Fruit fly (Drosophila melanogaster) whole organism, embryonic: Measurements from ENCODE around the gene CG5235.

ENCODE experiments used
- Adf1 ChIP-seq: fragments of 200-800 bp; sonication (Bioruptor generic); IDR thresholded peaks from 2 replicates; pipeline ENCODE4 v1.3.6; 2022; ENCODE audit warnings: missing biosample characterization, missing genetic modification characterization
- B-H2 ChIP-seq: fragments of 200-800 bp; sonication (Bioruptor generic); optimal IDR thresholded peaks from 2 replicates; lab custom pipeline; 2018; ENCODE audit warnings: missing biosample characterization, mild to moderate bottlenecking, missing genetic modification characterization
- CG10147 ChIP-seq: fragments of 200-800 bp; sonication (Bioruptor generic); optimal IDR thresholded peaks from 2 replicates; lab custom pipeline; 2019; ENCODE audit warnings: missing biosample characterization, mild to moderate bottlenecking, missing genetic modification characterization, moderate library complexity
- CG12299 ChIP-seq: fragments of 200-800 bp; sonication (Bioruptor generic); optimal IDR thresholded peaks from 2 replicates; lab custom pipeline; 2018; ENCODE audit warnings: missing biosample characterization, mild to moderate bottlenecking, missing genetic modification characterization
- CG13775 ChIP-seq: fragments of 200-800 bp; sonication (Bioruptor generic); optimal IDR thresholded peaks from 3 replicates; lab custom pipeline; 2017; ENCODE audit warnings: missing biosample characterization, mild to moderate bottlenecking, missing genetic modification characterization
- CG15514 ChIP-seq: fragments of 200-800 bp; sonication (Bioruptor generic); optimal IDR thresholded peaks from 3 replicates; lab custom pipeline; 2017; ENCODE audit warnings: missing biosample characterization, missing genetic modification characterization, mild to moderate bottlenecking, moderate library complexity, missing genetic modification reagents
- CG1602 ChIP-seq: fragments of 200-800 bp; sonication (Bioruptor generic); optimal IDR thresholded peaks from 3 replicates; lab custom pipeline; 2016; ENCODE audit warnings: missing biosample characterization, missing genetic modification characterization
- CG17385 ChIP-seq: fragments of 200-800 bp; sonication (Bioruptor generic); optimal IDR thresholded peaks from 3 replicates; lab custom pipeline; 2018; ENCODE audit warnings: missing biosample characterization, mild to moderate bottlenecking, missing genetic modification characterization
- CG17802 ChIP-seq: fragments of 200-800 bp; sonication (Bioruptor generic); optimal IDR thresholded peaks from 2 replicates; lab custom pipeline; 2018; ENCODE audit warnings: missing biosample characterization, mild to moderate bottlenecking, missing genetic modification characterization, moderate library complexity
- CG34224 ChIP-seq: fragments of 200-800 bp; sonication (Bioruptor generic); IDR thresholded peaks from 3 replicates; pipeline ENCODE4 v1.3.6; 2022; ENCODE audit warnings: missing biosample characterization, missing genetic modification characterization; ENCODE audit not compliant: partially characterized antibody
- CG5245 ChIP-seq: fragments of 200-800 bp; sonication (Bioruptor generic); optimal IDR thresholded peaks from 3 replicates; lab custom pipeline; 2016; ENCODE audit warnings: missing biosample characterization, missing genetic modification characterization
- CG6175 ChIP-seq: fragments of 200-800 bp; sonication (Bioruptor generic); IDR thresholded peaks from 3 replicates; pipeline ENCODE4 v1.3.6; 2022; ENCODE audit warnings: missing biosample characterization, missing genetic modification characterization
- CG6654 ChIP-seq: fragments of 200-800 bp; sonication (Bioruptor generic); optimal IDR thresholded peaks from 2 replicates; lab custom pipeline; 2017; ENCODE audit warnings: missing biosample characterization, mild to moderate bottlenecking, missing genetic modification characterization
- CG6813 ChIP-seq: fragments of 200-800 bp; sonication (Bioruptor generic); optimal IDR thresholded peaks from 2 replicates; lab custom pipeline; 2017; ENCODE audit warnings: missing biosample characterization, missing genetic modification characterization, mild to moderate bottlenecking, moderate library complexity, missing genetic modification reagents
- CG7786 ChIP-seq: fragments of 200-800 bp; sonication (Bioruptor generic); optimal IDR thresholded peaks from 2 replicates; lab custom pipeline; 2016; ENCODE audit warnings: missing biosample characterization, missing genetic modification characterization
- CG8281 ChIP-seq: fragments of 200-800 bp; sonication (Bioruptor generic); optimal IDR thresholded peaks from 2 replicates; lab custom pipeline; 2018; ENCODE audit warnings: missing biosample characterization, mild to moderate bottlenecking, missing genetic modification characterization, moderate library complexity
- CG9437 ChIP-seq: fragments of 200-800 bp; sonication (Bioruptor generic); optimal IDR thresholded peaks from 2 replicates; lab custom pipeline; 2018; ENCODE audit warnings: missing biosample characterization, mild to moderate bottlenecking, missing genetic modification characterization
- CG9817 ChIP-seq: fragments of 200-800 bp; sonication (Bioruptor generic); optimal IDR thresholded peaks from 2 replicates; lab custom pipeline; 2018; ENCODE audit warnings: missing biosample characterization, mild to moderate bottlenecking, missing genetic modification characterization, moderate library complexity
- Dip2 ChIP-seq: fragments of 200-800 bp; sonication (Bioruptor generic); IDR thresholded peaks from 2 replicates; pipeline ENCODE4 v1.3.6; 2022; ENCODE audit warnings: missing biosample characterization, missing genetic modification characterization
- Dll ChIP-seq: fragments of 200-800 bp; sonication (Bioruptor generic); IDR thresholded peaks from 4 replicates; pipeline ENCODE4 v1.3.6; 2022; ENCODE audit warnings: missing biosample characterization, missing genetic modification characterization; ENCODE audit not compliant: partially characterized antibody
- Dp ChIP-seq: fragments of 200-800 bp; sonication (Bioruptor generic); optimal IDR thresholded peaks from 2 replicates; lab custom pipeline; 2018; ENCODE audit warnings: missing biosample characterization, mild to moderate bottlenecking, missing genetic modification characterization, moderate library complexity
- Drgx ChIP-seq: fragments of 200-800 bp; sonication (Bioruptor generic); IDR thresholded peaks from 2 replicates; pipeline ENCODE4 v1.3.6; 2022; ENCODE audit warnings: missing biosample characterization, missing genetic modification characterization
- E2f2 ChIP-seq: fragments of 200-800 bp; sonication (Bioruptor generic); IDR thresholded peaks from 2 replicates; pipeline ENCODE4 v1.3.6; 2022; ENCODE audit warnings: missing biosample characterization, missing genetic modification characterization
- Elba2 ChIP-seq: fragments of 200-800 bp; sonication (Bioruptor generic); optimal IDR thresholded peaks from 3 replicates; lab custom pipeline; 2016; ENCODE audit warnings: missing biosample characterization, missing genetic modification characterization
- Fer2 ChIP-seq: fragments of 200-800 bp; sonication (Bioruptor generic); optimal IDR thresholded peaks from 2 replicates; lab custom pipeline; 2018; ENCODE audit warnings: missing biosample characterization, mild to moderate bottlenecking, missing genetic modification characterization, moderate library complexity
- Hr39 ChIP-seq: fragments of >200 bp; optimal IDR thresholded peaks from 2 replicates; lab custom pipeline; 2017
- MBD-R2 ChIP-seq: fragments of 200-800 bp; sonication (Bioruptor generic); IDR thresholded peaks from 2 replicates; pipeline ENCODE4 v1.3.6; 2022; ENCODE audit warnings: missing biosample characterization, missing genetic modification characterization
- MESR4 ChIP-seq: fragments of 200-800 bp; sonication (Bioruptor generic); optimal IDR thresholded peaks from 2 replicates; lab custom pipeline; 2018; ENCODE audit warnings: missing biosample characterization, mild to moderate bottlenecking, missing genetic modification characterization, moderate library complexity
- Oaz ChIP-seq: fragments of 200-800 bp; sonication (Bioruptor generic); IDR thresholded peaks from 2 replicates; pipeline ENCODE4 v1.3.6; 2022; ENCODE audit warnings: missing biosample characterization, missing genetic modification characterization
- Ptx1 ChIP-seq: fragments of 200-800 bp; sonication (Bioruptor generic); IDR thresholded peaks from 2 replicates; pipeline ENCODE4 v1.3.6; 2022; ENCODE audit warnings: missing biosample characterization, missing genetic modification characterization
- Ravus ChIP-seq: fragments of 200-800 bp; sonication (Bioruptor generic); IDR thresholded peaks from 2 replicates; pipeline ENCODE4 v1.3.6; 2022; ENCODE audit warnings: missing biosample characterization, missing genetic modification characterization
- Xrp1 ChIP-seq: fragments of 200-800 bp; sonication (Bioruptor generic); IDR thresholded peaks from 2 replicates; pipeline ENCODE4 v1.3.6; 2022; ENCODE audit warnings: missing biosample characterization, missing genetic modification characterization
- crp ChIP-seq, 2 experiments: fragments of 200-800 bp; sonication (Bioruptor generic); optimal IDR thresholded peaks; 2 replicates in 1 of 2; 3 replicates in 1 of 2; lab custom pipeline; 2017; ENCODE audit warnings: missing biosample characterization in 2 of 2, missing genetic modification characterization in 2 of 2, mild to moderate bottlenecking in 1 of 2, moderate library complexity in 1 of 2
- dmrt11E ChIP-seq: fragments of 200-800 bp; sonication (Bioruptor generic); optimal IDR thresholded peaks from 3 replicates; lab custom pipeline; 2018; ENCODE audit warnings: missing biosample characterization, mild to moderate bottlenecking, missing genetic modification characterization, moderate library complexity
- ems ChIP-seq: fragments of 200-800 bp; sonication (Bioruptor generic); optimal IDR thresholded peaks from 3 replicates; lab custom pipeline; 2016; ENCODE audit warnings: missing biosample characterization, missing genetic modification characterization
- esg ChIP-seq: fragments of 200-800 bp; sonication (Bioruptor generic); conservative IDR thresholded peaks from 2 replicates; pipeline ENCODE4 v1.3.6; 2022; ENCODE audit warnings: missing biosample characterization, missing genetic modification characterization
- grau ChIP-seq: fragments of 200-800 bp; optimal IDR thresholded peaks from 3 replicates; lab custom pipeline; 2019; ENCODE audit warnings: missing biosample characterization, mild to moderate bottlenecking, missing genetic modification characterization, moderate library complexity
- ham ChIP-seq: fragments of 200-800 bp; sonication (Bioruptor generic); IDR thresholded peaks from 2 replicates; pipeline ENCODE4 v1.3.6; 2022; ENCODE audit warnings: missing biosample characterization, missing genetic modification characterization
- ind ChIP-seq: fragments of 200-800 bp; sonication (Bioruptor generic); optimal IDR thresholded peaks from 3 replicates; lab custom pipeline; 2016; ENCODE audit warnings: missing biosample characterization, missing genetic modification characterization
- lbe ChIP-seq: fragments of 200-800 bp; sonication (Bioruptor generic); optimal IDR thresholded peaks from 2 replicates; lab custom pipeline; 2016; ENCODE audit warnings: missing biosample characterization, mild to moderate bottlenecking, missing genetic modification characterization
- pzg ChIP-seq: fragments of 200-800 bp; sonication (Bioruptor generic); optimal IDR thresholded peaks from 3 replicates; lab custom pipeline; 2018; ENCODE audit warnings: missing biosample characterization, mild to moderate bottlenecking, missing genetic modification characterization, moderate library complexity
- sd ChIP-seq: fragments of 200-800 bp; sonication (Bioruptor generic); optimal IDR thresholded peaks from 3 replicates; lab custom pipeline; 2018; ENCODE audit warnings: missing biosample characterization, mild to moderate bottlenecking, missing genetic modification characterization, moderate library complexity
- sob ChIP-seq: fragments of 200-800 bp; sonication (Bioruptor generic); IDR thresholded peaks from 2 replicates; pipeline ENCODE4 v1.3.6; 2022; ENCODE audit warnings: missing biosample characterization, missing genetic modification characterization
- stwl ChIP-seq: fragments of 200-800 bp; sonication (Bioruptor generic); optimal IDR thresholded peaks from 3 replicates; lab custom pipeline; 2018; ENCODE audit warnings: missing biosample characterization, mild to moderate bottlenecking, missing genetic modification characterization, moderate library complexity
- twi ChIP-seq: fragments of 200-800 bp; optimal IDR thresholded peaks from 2 replicates; lab custom pipeline; 2019; ENCODE audit warnings: missing biosample characterization, mild to moderate bottlenecking, missing genetic modification characterization, moderate library complexity

Gene CG5235

DNA sequence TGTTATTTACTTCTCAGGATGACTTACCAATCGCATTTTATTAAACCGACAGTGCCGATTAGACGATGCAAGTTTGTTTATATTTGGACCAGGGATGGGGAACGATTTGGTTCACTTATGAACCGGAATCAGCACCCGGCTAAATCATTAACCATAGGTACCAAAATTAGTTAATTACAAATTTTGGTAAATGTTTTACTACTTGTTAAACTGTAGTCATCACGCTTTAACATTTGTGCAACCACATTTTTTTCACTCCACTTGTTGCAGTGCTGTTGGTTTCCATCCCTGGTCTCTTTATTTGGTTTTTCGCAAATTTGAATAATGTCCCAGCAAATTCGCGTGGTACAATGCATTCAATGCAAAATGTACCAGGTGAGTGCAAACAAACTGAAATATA lies 15.3 kb upstream of the CG5235 start, which contains the start of the genes IntS9 and CG43295 (continued):
- TF ChIP-seq CG13775 (GFP tag; lab: Kevin White, UChicago) (peak; percentile 84), stwl (tag; lab: Kevin White, UChicago) (peak; percentile 56), Fer2 (tag; lab: Kevin White, UChicago) (no peak), Dip2 (GFP tag; lab: Robert Waterston, UW) (no peak), ems (peak; percentile 79)

DNA sequence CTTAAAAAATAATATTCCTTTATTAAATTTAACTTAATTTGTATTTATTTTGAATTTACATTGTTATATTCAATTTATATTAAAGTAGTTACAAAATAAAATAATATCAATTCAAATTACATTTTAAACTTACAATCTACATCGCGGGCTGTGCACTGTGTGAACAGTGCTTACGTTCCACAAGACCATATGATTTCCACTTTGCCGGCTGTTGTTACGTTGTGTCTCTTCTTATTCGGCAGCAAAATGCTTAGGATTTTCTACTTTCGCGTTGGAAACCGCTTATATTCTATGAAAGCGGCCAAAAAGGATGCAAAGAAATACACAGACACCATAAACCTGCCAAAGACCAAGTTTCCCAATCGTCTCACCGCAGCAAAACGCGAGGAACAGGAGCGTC lies 9.9 kb upstream of the CG5235 start, which contains the start of gene IleRS-m:
TSS of gene IleRS-m (plus strand) at position 222 of the 400 bp plus-strand sequence.
- TF ChIP-seq CG9437 (GFP tag; lab: Kevin White, UChicago) = peak; percentile 98
- TF ChIP-seq CG17385 = peak; percentile 96
- TF ChIP-seq ham = no peak
- peak; percentile 96 for TF ChIP-seq E2f2 (GFP tag; lab: Robert Waterston, UW)
- peak; percentile 99 for TF ChIP-seq CG17802 (tag; lab: Kevin White, UChicago)
- TF ChIP-seq CG10147 = no peak
- no peak for TF ChIP-seq Oaz (GFP tag; lab: Robert Waterston, UW)
- 0 out of 4 replicates have a peak, but pooled peaks have one; percentile 11 for TF ChIP-seq Dll (GFP tag; lab: Robert Waterston, UW)
- TF ChIP-seq MESR4 = peak; percentile 20
- no peak for TF ChIP-seq Xrp1
- TF ChIP-seq Dp = peak; percentile 90
- TF ChIP-seq crp (GFP tag; optimal IDR thresholded peaks at IDR 0.05; lab: Kevin White, UChicago) = peak; percentile 53 to 89
- peak; percentile 76 for TF ChIP-seq MBD-R2 (GFP tag; lab: Robert Waterston, UW)
- 0 out of 3 replicates have a peak, but pooled peaks have one; percentile 27 for TF ChIP-seq CG34224 (GFP tag; lab: Robert Waterston, UW)
- TF ChIP-seq Ptx1 (GFP tag; lab: Robert Waterston, UW) = no peak
- peak; percentile 39 for TF ChIP-seq pzg (GFP tag; lab: Kevin White, UChicago)
- TF ChIP-seq CG15514 = peak; percentile 87
- TF ChIP-seq, all 482 proteins: peak for 12

DNA sequence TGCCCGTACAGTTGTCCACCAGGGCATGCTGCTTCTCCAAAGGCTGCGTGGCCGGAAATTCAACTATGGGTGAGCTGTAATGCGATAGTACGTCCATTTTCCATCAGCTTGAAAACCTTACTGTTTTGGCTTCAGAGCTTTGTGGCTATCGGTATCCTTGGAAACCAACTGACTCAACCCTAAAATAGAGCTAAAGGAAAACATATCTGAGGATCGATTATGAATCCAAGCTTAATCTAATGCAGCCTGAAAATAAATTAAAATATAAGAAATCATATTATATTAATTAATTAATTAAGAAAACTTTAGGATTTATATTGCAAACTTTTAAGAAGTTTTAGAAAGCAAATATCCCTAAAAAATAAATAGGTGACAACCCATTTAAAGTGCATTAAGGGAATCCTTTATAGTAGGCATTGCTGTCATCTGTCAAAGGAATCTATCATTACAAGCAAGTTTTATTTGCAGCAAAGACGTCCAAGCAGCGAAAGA lies 7.2 kb upstream of the CG5235 start, which contains the start of the genes CG13074 and ATPsynbetaL:
TSS of gene CG13074 (minus strand) at position 101 of the 492 bp plus-strand sequence.
TSS of gene ATPsynbetaL (plus strand) at position 442 of the 492 bp plus-strand sequence.
- TF ChIP-seq CG6654 (GFP tag; lab: Kevin White, UChicago) (no peak), Ravus (GFP tag; lab: Robert Waterston, UW) (no peak), CG7786 (no peak), esg (no peak), CG8281 (tag; lab: Kevin White, UChicago) (no peak), Xrp1 (no peak)

dm6 chr3L:16087323-16087816 lies 2.8 kb downstream of the CG5235 start, which contains the start of gene Tasp1:
Tasp1 (minus strand) TSS chr3L:16087525.
- TF ChIP-seq dmrt11E (peak; percentile 70), CG1602 (GFP tag; lab: Kevin White, UChicago) (peak; percentile 55), grau (tag; lab: Kevin White, UChicago) (peak; percentile 78), CG34224 (GFP tag; lab: Robert Waterston, UW) (no peak; the same call in 2 of the 3 replicates), CG12299 (tag; lab: Kevin White, UChicago) (peak; percentile 32), B-H2 (peak; percentile 11), twi (tag; lab: Kevin White, UChicago) (peak; percentile 19), CG6175 (GFP tag; lab: Robert Waterston, UW) (no peak), ind (peak; percentile 36), Adf1 (GFP tag; lab: Robert Waterston, UW) (peak; percentile 50; the same call in 1 of the 2 replicates), CG6813 (GFP tag; lab: Kevin White, UChicago) (no peak), Hr39 (lab: Kevin White, UChicago) (no peak), Drgx (peak; percentile 36), sob (peak; percentile 75), CG5245 (GFP tag; lab: Kevin White, UChicago) (peak; percentile 12), sd (tag; lab: Kevin White, UChicago) (peak; percentile 86), lbe (GFP tag; lab: Kevin White, UChicago) (no peak), CG6654 (GFP tag; lab: Kevin White, UChicago) (no peak), Elba2 (GFP tag; lab: Kevin White, UChicago) (no peak), CG9817 (tag; lab: Kevin White, UChicago) (peak; percentile 41)
